Worm (Caenorhabditis elegans): ENCODE measurements around the gene F37C12.21.

Gene F37C12.21

ce11 chrIII:7162065-7162762 lies 25.9 kb upstream of the F37C12.21 start, which contains the start of the genes syf-2 and K04G7.1 (continued):
- TF ChIP-seq mdl-1 (tag; optimal IDR thresholded peaks at IDR 0.05) (peak in 1 of 2 experiments; percentile 48), lin-38 (GFP tag; IDR thresholded peaks at IDR 0.05) (peak; percentile 91), F10B5.3 (tag; optimal IDR thresholded peaks at IDR 0.05) (no peak), fkh-10 (GFP tag; optimal IDR thresholded peaks at IDR 0.05) (peak; percentile 88), daf-19 (GFP tag; conservative IDR thresholded peaks at IDR 0.05) (no peak), madf-9 (GFP tag; conservative IDR thresholded peaks at IDR 0.05) (peak; percentile 42; the same call in 1 of the 2 replicates), arid-1 (GFP tag; conservative IDR thresholded peaks at IDR 0.05) (peak; percentile 78), php-3 (GFP tag; IDR thresholded peaks at IDR 0.05) (no peak), dmd-6 (GFP tag; IDR thresholded peaks at IDR 0.05) (peak; percentile 84), Y48G9A.11 (GFP tag; IDR thresholded peaks at IDR 0.05) (0 out of 2 replicates have a peak, but pooled peaks have one; percentile 37), dpl-1 (GFP tag; optimal IDR thresholded peaks at IDR 0.05) (peak; percentile 95), tra-1 (GFP tag; IDR thresholded peaks at IDR 0.05) (0 out of 2 replicates have a peak, but pooled peaks have one; percentile 57), mes-2 (tag; optimal IDR thresholded peaks at IDR 0.05; ENCODE audit: poor library complexity, severe bottlenecking) (peak; percentile 91), unc-62 (GFP tag; optimal IDR thresholded peaks at IDR 0.05 in 1 of 2) (peak in 1 of 2 experiments; percentile 62), unc-62 (tag; optimal IDR thresholded peaks at IDR 0.05) (no peak), unc-39 (tag; optimal IDR thresholded peaks at IDR 0.05) (no peak), lin-15B (tag; optimal IDR thresholded peaks at IDR 0.05) (peak; percentile 79), ceh-32 (tag; optimal IDR thresholded peaks at IDR 0.05; ENCODE audit: poor library complexity) (no peak), tag-97 (GFP tag; IDR thresholded peaks at IDR 0.05) (no peak), zag-1 (tag; optimal IDR thresholded peaks at IDR 0.05) (peak; percentile 2), pqm-1 (tag; optimal IDR thresholded peaks at IDR 0.05) (no peak), nhr-6 (tag; optimal IDR thresholded peaks at IDR 0.05) (peak; percentile 78), nhr-48 (tag; optimal IDR thresholded peaks at IDR 0.05) (peak; percentile 28), hif-1 (tag; optimal IDR thresholded peaks at IDR 0.05) (peak in 1 of 2 experiments; percentile 79), lin-13 (GFP tag; optimal IDR thresholded peaks at IDR 0.05) (peak; percentile 98), vab-7 (GFP tag; IDR thresholded peaks at IDR 0.05) (peak; percentile 47; the same call in 1 of the 2 replicates), daf-16 (GFP tag; optimal IDR thresholded peaks at IDR 0.05) (peak; percentile 14 to 26), daf-16 (tag; optimal IDR thresholded peaks at IDR 0.05) (peak; percentile 65), ceh-28 (tag; optimal IDR thresholded peaks at IDR 0.05) (no peak), T20F7.1 (GFP tag; optimal IDR thresholded peaks at IDR 0.05) (peak; percentile 91), mdt-29 (GFP tag; IDR thresholded peaks at IDR 0.05) (peak; percentile 45; the same call in 1 of the 2 replicates), dmd-9 (GFP tag; IDR thresholded peaks at IDR 0.05) (peak; percentile 77), lsy-2 (tag; optimal IDR thresholded peaks at IDR 0.05) (peak; percentile 47 to 96), zfp-2 (tag; optimal IDR thresholded peaks at IDR 0.05) (peak; percentile 80), pha-4 (GFP tag; IDR thresholded peaks at IDR 0.05) (peak; percentile 86), pha-4 (tag; optimal IDR thresholded peaks at IDR 0.05) (no peak), F49E8.2 (tag; optimal IDR thresholded peaks at IDR 0.05; ENCODE audit: borderline replicate concordance) (peak; percentile 6), ceh-20 (GFP tag; IDR thresholded peaks at IDR 0.05) (peak; percentile 66; the same call in 1 of the 2 replicates), lin-1 (GFP tag; IDR thresholded peaks at IDR 0.05) (peak; percentile 63), ceh-82 (tag; optimal IDR thresholded peaks at IDR 0.05) (no peak), nhr-76 (tag; optimal IDR thresholded peaks at IDR 0.05) (no peak), lin-29 (GFP tag; IDR thresholded peaks at IDR 0.05) (no peak), spr-1 (tag; optimal IDR thresholded peaks at IDR 0.05) (peak; percentile 23)

All from whole organism, L4 larva.